Worm (Caenorhabditis elegans) whole organism, mixed stage, embryonic: Measurements from ENCODE around the gene glb-1.

ENCODE experiments used
- M03D4.4 ChIP-seq: sonication (generic microtip); optimal IDR thresholded peaks from 2 replicates; lab custom pipeline; 2017; ENCODE audit warnings: mild to moderate bottlenecking, missing genetic modification characterization, missing compliant biosample characterization
- bed-3 ChIP-seq: fragments of 200-800 bp; sonication (Bioruptor generic); optimal IDR thresholded peaks from 3 replicates; lab custom pipeline; 2018; ENCODE audit warnings: mild to moderate bottlenecking, missing genetic modification characterization, moderate library complexity, missing compliant biosample characterization
- blmp-1 ChIP-seq: fragments of 150-350 bp; optimal IDR thresholded peaks from 2 replicates; lab custom pipeline; 2014; ENCODE audit warnings: missing biosample characterization, missing genetic modification characterization
- ceh-39 ChIP-seq: fragments of 150-350 bp; optimal IDR thresholded peaks from 2 replicates; lab custom pipeline; 2014; ENCODE audit warnings: missing biosample characterization, missing genetic modification characterization
- ceh-83 ChIP-seq: fragments of 200-800 bp; sonication (Bioruptor generic); optimal IDR thresholded peaks from 2 replicates; lab custom pipeline; 2018; ENCODE audit warnings: mild to moderate bottlenecking, missing genetic modification characterization, missing compliant biosample characterization
- ces-1 ChIP-seq: fragments of 150-350 bp; optimal IDR thresholded peaks from 2 replicates; lab custom pipeline; 2014; ENCODE audit warnings: missing biosample characterization, missing genetic modification reagents, missing genetic modification characterization
- cnd-1 ChIP-seq: fragments of 200-800 bp; sonication (Bioruptor generic); optimal IDR thresholded peaks from 2 replicates; lab custom pipeline; 2018; ENCODE audit warnings: mild to moderate bottlenecking, missing genetic modification characterization, missing compliant biosample characterization
- elt-3 ChIP-seq: fragments of 150-350 bp; optimal IDR thresholded peaks from 2 replicates; lab custom pipeline; 2014; ENCODE audit warnings: missing biosample characterization, missing genetic modification characterization
- flh-1 ChIP-seq: fragments of 200-800 bp; sonication (Bioruptor generic); optimal IDR thresholded peaks from 2 replicates; lab custom pipeline; 2018; ENCODE audit warnings: mild to moderate bottlenecking, missing genetic modification characterization, moderate library complexity, missing compliant biosample characterization
- ham-2 ChIP-seq: fragments of 200-800 bp; sonication (Bioruptor generic); optimal IDR thresholded peaks from 2 replicates; lab custom pipeline; 2018; ENCODE audit warnings: mild to moderate bottlenecking, missing genetic modification characterization, missing compliant biosample characterization
- hlh-1 ChIP-seq: fragments of 150-350 bp; optimal IDR thresholded peaks from 2 replicates; lab custom pipeline; 2014; ENCODE audit warnings: missing biosample characterization, missing genetic modification reagents, missing genetic modification characterization
- lin-13 ChIP-seq: fragments of 150-350 bp; optimal IDR thresholded peaks from 2 replicates; lab custom pipeline; 2014; ENCODE audit warnings: missing biosample characterization, missing genetic modification characterization
- lsy-2 ChIP-seq: fragments of 150-350 bp; optimal IDR thresholded peaks from 2 replicates; lab custom pipeline; 2014; ENCODE audit warnings: missing biosample characterization, missing genetic modification characterization
- mab-5 ChIP-seq: fragments of 150-350 bp; optimal IDR thresholded peaks from 2 replicates; lab custom pipeline; 2014; ENCODE audit warnings: missing biosample characterization, missing genetic modification characterization
- mep-1 ChIP-seq: fragments of 150-350 bp; optimal IDR thresholded peaks from 2 replicates; lab custom pipeline; 2017; ENCODE audit warnings: missing biosample characterization, missing genetic modification reagents, missing genetic modification characterization, inconsistent platforms
- mls-2 ChIP-seq: sonication (generic microtip); optimal IDR thresholded peaks from 2 replicates; lab custom pipeline; 2016; ENCODE audit warnings: mild to moderate bottlenecking, missing genetic modification characterization, moderate library complexity, missing compliant biosample characterization
- nhr-12 ChIP-seq: fragments of 150-350 bp; optimal IDR thresholded peaks from 2 replicates; lab custom pipeline; 2014; ENCODE audit warnings: missing biosample characterization, missing genetic modification characterization
- nhr-2 ChIP-seq: fragments of 150-350 bp; optimal IDR thresholded peaks from 2 replicates; lab custom pipeline; 2014; ENCODE audit warnings: missing biosample characterization, missing genetic modification characterization
- nhr-237 ChIP-seq: fragments of 150-350 bp; optimal IDR thresholded peaks from 2 replicates; lab custom pipeline; 2014; ENCODE audit warnings: missing biosample characterization, missing genetic modification characterization
- nhr-28 ChIP-seq: fragments of 150-350 bp; optimal IDR thresholded peaks from 2 replicates; lab custom pipeline; 2014; ENCODE audit warnings: missing biosample characterization, missing genetic modification characterization
- nhr-76 ChIP-seq: sonication (generic microtip); optimal IDR thresholded peaks from 2 replicates; lab custom pipeline; 2017; ENCODE audit warnings: missing biosample characterization, missing genetic modification characterization
- pha-4 ChIP-seq: fragments of 150-350 bp; optimal IDR thresholded peaks from 2 replicates; lab custom pipeline; 2018; ENCODE audit warnings: missing biosample characterization, missing genetic modification reagents, missing genetic modification characterization
- sem-2 ChIP-seq: fragments of 200-800 bp; sonication (Bioruptor generic); optimal IDR thresholded peaks from 2 replicates; lab custom pipeline; 2018; ENCODE audit warnings: mild to moderate bottlenecking, missing genetic modification characterization, missing compliant biosample characterization
- snpc-4 ChIP-seq: fragments of 150-350 bp; optimal IDR thresholded peaks from 2 replicates; lab custom pipeline; 2014; ENCODE audit warnings: missing biosample characterization, missing genetic modification characterization
- sptf-1 ChIP-seq: sonication (generic microtip); optimal IDR thresholded peaks from 2 replicates; lab custom pipeline; 2017; ENCODE audit warnings: mild to moderate bottlenecking, missing genetic modification characterization, moderate library complexity, missing compliant biosample characterization
- tbx-8 ChIP-seq: fragments of 200-800 bp; sonication (Bioruptor generic); optimal IDR thresholded peaks from 2 replicates; lab custom pipeline; 2018; ENCODE audit warnings: mild to moderate bottlenecking, missing genetic modification characterization, moderate library complexity, missing compliant biosample characterization
- unc-120 ChIP-seq: sonication (generic microtip); optimal IDR thresholded peaks from 2 replicates; lab custom pipeline; 2017; ENCODE audit warnings: missing genetic modification characterization, missing compliant biosample characterization; ENCODE audit not compliant: poor library complexity, severe bottlenecking
- unc-39 ChIP-seq: fragments of 150-350 bp; optimal IDR thresholded peaks from 2 replicates; lab custom pipeline; 2014; ENCODE audit warnings: missing biosample characterization, missing genetic modification characterization
- unc-62 ChIP-seq: fragments of 150-350 bp; optimal IDR thresholded peaks from 2 replicates; lab custom pipeline; 2014; ENCODE audit warnings: missing biosample characterization, missing genetic modification reagents, missing genetic modification characterization
- ztf-11 ChIP-seq: fragments of 150-350 bp; optimal IDR thresholded peaks from 2 replicates; lab custom pipeline; 2014; ENCODE audit warnings: missing biosample characterization, missing genetic modification characterization

Gene glb-1

ce11 chrIII:8929723-8930122 is 6.6 kb upstream of the glb-1 start, which contains the start of gene arrd-15:
TSS of gene arrd-15 (plus strand) at chrIII:8930023.
- no peak for TF ChIP-seq lsy-2
- TF ChIP-seq nhr-2: no peak
- no peak for TF ChIP-seq blmp-1 (tag; lab: Kevin White, UChicago)
- TF ChIP-seq tbx-8 (GFP tag; lab: Kevin White, UChicago): no peak
- no peak for TF ChIP-seq unc-120
- no peak for TF ChIP-seq ham-2
- no peak for TF ChIP-seq mls-2 (tag; lab: Kevin White, UChicago)
- no peak for TF ChIP-seq flh-1 (GFP tag; lab: Kevin White, UChicago)
- TF ChIP-seq bed-3 (GFP tag; lab: Kevin White, UChicago): no peak
- TF ChIP-seq ceh-83 (GFP tag; lab: Kevin White, UChicago): no peak
- TF ChIP-seq nhr-76: no peak

ce11 chrIII:8926512-8926911 is 3.4 kb upstream of the glb-1 start:
- TF ChIP-seq unc-62 (GFP tag; lab: Kevin White, UChicago) (no peak), mab-5 (peak; percentile 50)
- TF ChIP-seq, all 35 proteins: peak for 1

ce11 chrIII:8925539-8925938 is 2.4 kb upstream of the glb-1 start:
- TF ChIP-seq mab-5 (no peak), sptf-1 (tag; lab: Kevin White, UChicago) (no peak), mls-2 (tag; lab: Kevin White, UChicago) (no peak), nhr-12 (tag; lab: Kevin White, UChicago) (no peak), ces-1 (GFP tag; lab: Kevin White, UChicago) (no peak), ztf-11 (tag; lab: Kevin White, UChicago) (no peak), elt-3 (tag; lab: Kevin White, UChicago) (no peak), snpc-4 (tag; lab: Kevin White, UChicago) (no peak), nhr-2 (no peak), lin-13 (tag; lab: Kevin White, UChicago) (no peak), sem-2 (no peak), unc-120 (no peak), flh-1 (GFP tag; lab: Kevin White, UChicago) (no peak)

ce11 chrIII:8923937-8924336 is 847 bp upstream of the glb-1 start, which contains the start of gene ZK637.12:
TSS of gene ZK637.12 (plus strand) at chrIII:8924237.
- no peak for TF ChIP-seq unc-39 (tag; lab: Kevin White, UChicago)
- TF ChIP-seq ceh-83 (GFP tag; lab: Kevin White, UChicago): no peak
- no peak for TF ChIP-seq mep-1 (tag; lab: Kevin White, UChicago)
- no peak for TF ChIP-seq nhr-12 (tag; lab: Kevin White, UChicago)
- no peak for TF ChIP-seq snpc-4 (tag; lab: Kevin White, UChicago)

ce11 chrIII:8922061-8922460 is 1.0 kb downstream of the glb-1 start:
- TF ChIP-seq M03D4.4 (tag; lab: Kevin White, UChicago) (no peak), unc-62 (GFP tag; lab: Kevin White, UChicago) (peak; percentile 60), mep-1 (tag; lab: Kevin White, UChicago) (no peak), nhr-12 (tag; lab: Kevin White, UChicago) (no peak), hlh-1 (tag; lab: Kevin White, UChicago) (peak; percentile 13), ztf-11 (tag; lab: Kevin White, UChicago) (no peak), mab-5 (no peak), lsy-2 (peak; percentile 4), flh-1 (GFP tag; lab: Kevin White, UChicago) (no peak), nhr-237 (peak; percentile 39)

- TF ChIP-seq nhr-237 (no peak), cnd-1 (tag; lab: Kevin White, UChicago) (no peak), unc-39 (tag; lab: Kevin White, UChicago) (no peak)
These were observed 3.3 kb downstream of the glb-1 start, which contains the start of gene ZK637.15 for ce11 chrIII:8919784-8920183. TSS of gene ZK637.15 (plus strand) at chrIII:8920084.

ce11 chrIII:8917879-8918381 is 5.2 kb downstream of the glb-1 start, which contains the start of gene cdc-25.3:
TSS of gene cdc-25.3 (minus strand) at chrIII:8917929.
- TF ChIP-seq M03D4.4 (tag; lab: Kevin White, UChicago) (no peak), ceh-39 (tag; lab: Kevin White, UChicago) (no peak), unc-120 (no peak), pha-4 (tag; lab: Kevin White, UChicago) (no peak), elt-3 (tag; lab: Kevin White, UChicago) (no peak), nhr-28 (no peak)
